Fruit fly (Drosophila melanogaster) whole organism, embryonic: Measurements from ENCODE around the gene ArfGAP1.

Experiments
- CG11093 ChIP-seq: fragments of 200-800 bp; sonication (Bioruptor generic); IDR thresholded peaks from 3 replicates; pipeline ENCODE4 v1.3.6; 2022; ENCODE audit warnings: missing biosample characterization, missing genetic modification characterization
- CG12155 ChIP-seq: fragments of 200-800 bp; sonication (Bioruptor generic); optimal IDR thresholded peaks from 3 replicates; lab custom pipeline; 2016; ENCODE audit warnings: missing biosample characterization, missing genetic modification characterization
- CG13287 ChIP-seq: fragments of 200-800 bp; sonication (Bioruptor generic); IDR thresholded peaks from 2 replicates; pipeline ENCODE4 v1.3.6; 2022; ENCODE audit warnings: missing biosample characterization, missing genetic modification characterization; ENCODE audit not compliant: partially characterized antibody
- CG1602 ChIP-seq: fragments of 200-800 bp; sonication (Bioruptor generic); optimal IDR thresholded peaks from 3 replicates; lab custom pipeline; 2016; ENCODE audit warnings: missing biosample characterization, missing genetic modification characterization
- CG17186 ChIP-seq: fragments of 200-800 bp; sonication (Bioruptor generic); optimal IDR thresholded peaks from 3 replicates; lab custom pipeline; 2017; ENCODE audit warnings: missing biosample characterization, missing genetic modification reagents, missing genetic modification characterization
- CG17912 ChIP-seq: fragments of 200-800 bp; sonication (Bioruptor generic); optimal IDR thresholded peaks from 2 replicates; lab custom pipeline; 2018; ENCODE audit warnings: missing biosample characterization, mild to moderate bottlenecking, missing genetic modification characterization
- CG18262 ChIP-seq: fragments of 200-800 bp; optimal IDR thresholded peaks from 3 replicates; lab custom pipeline; 2019; ENCODE audit warnings: missing biosample characterization, mild to moderate bottlenecking, missing genetic modification characterization, moderate library complexity
- CG2116 ChIP-seq: fragments of 200-800 bp; sonication (Bioruptor generic); optimal IDR thresholded peaks from 3 replicates; lab custom pipeline; 2018; ENCODE audit warnings: missing biosample characterization, mild to moderate bottlenecking, missing genetic modification characterization
- CG2199 ChIP-seq: fragments of 200-800 bp; sonication (Bioruptor generic); IDR thresholded peaks from 3 replicates; pipeline ENCODE4 v1.3.6; 2022; ENCODE audit warnings: missing biosample characterization, missing genetic modification characterization
- CG34422 ChIP-seq: fragments of 200-800 bp; sonication (Bioruptor generic); IDR thresholded peaks from 3 replicates; pipeline ENCODE4 v1.3.6; 2022; ENCODE audit warnings: missing biosample characterization, missing genetic modification characterization
- CG3995 ChIP-seq: fragments of 200-800 bp; sonication (Bioruptor generic); optimal IDR thresholded peaks from 3 replicates; lab custom pipeline; 2016; ENCODE audit warnings: missing biosample characterization, missing genetic modification characterization
- CG4282 ChIP-seq: fragments of 200-800 bp; sonication (Bioruptor generic); optimal IDR thresholded peaks from 2 replicates; lab custom pipeline; 2016; ENCODE audit warnings: missing biosample characterization, missing genetic modification characterization
- CG4360 ChIP-seq: fragments of 200-800 bp; sonication (Bioruptor generic); IDR thresholded peaks from 2 replicates; pipeline ENCODE4 v1.3.6; 2022; ENCODE audit warnings: missing biosample characterization, missing genetic modification characterization
- CG4617 ChIP-seq: fragments of 200-800 bp; sonication (Bioruptor generic); optimal IDR thresholded peaks from 3 replicates; lab custom pipeline; 2016; ENCODE audit warnings: missing biosample characterization, missing genetic modification characterization, borderline replicate concordance
- CG4820 ChIP-seq: fragments of 200-800 bp; sonication (Bioruptor generic); optimal IDR thresholded peaks from 3 replicates; lab custom pipeline; 2016; ENCODE audit warnings: missing biosample characterization, missing genetic modification characterization
- CG5180 ChIP-seq: fragments of 200-800 bp; sonication (Bioruptor generic); optimal IDR thresholded peaks from 3 replicates; lab custom pipeline; 2017; ENCODE audit warnings: missing biosample characterization, missing genetic modification characterization, mild to moderate bottlenecking, moderate library complexity, missing genetic modification reagents
- CG9609 ChIP-seq: fragments of 200-800 bp; sonication (Bioruptor generic); optimal IDR thresholded peaks from 3 replicates; lab custom pipeline; 2016; ENCODE audit warnings: missing biosample characterization, missing genetic modification characterization
- CG9797 ChIP-seq: fragments of 200-800 bp; sonication (Bioruptor generic); optimal IDR thresholded peaks from 3 replicates; lab custom pipeline; 2018; ENCODE audit warnings: missing biosample characterization, mild to moderate bottlenecking, missing genetic modification characterization
- Chrac-16 ChIP-seq: fragments of 200-800 bp; sonication (Bioruptor generic); optimal IDR thresholded peaks from 3 replicates; lab custom pipeline; 2016; ENCODE audit warnings: missing biosample characterization, missing genetic modification characterization
- CoRest ChIP-seq: fragments of 200-800 bp; sonication (Bioruptor generic); optimal IDR thresholded peaks from 3 replicates; lab custom pipeline; 2018; ENCODE audit warnings: missing biosample characterization, mild to moderate bottlenecking, missing genetic modification characterization, moderate library complexity
- Ets97D ChIP-seq: fragments of 200-800 bp; sonication (Bioruptor generic); optimal IDR thresholded peaks from 3 replicates; lab custom pipeline; 2016; ENCODE audit warnings: missing biosample characterization, missing genetic modification characterization
- H2.0 ChIP-seq: fragments of 200-800 bp; sonication (Bioruptor generic); IDR thresholded peaks from 2 replicates; pipeline ENCODE4 v1.3.6; 2022; ENCODE audit warnings: missing biosample characterization, missing genetic modification characterization
- HLH54F ChIP-seq: fragments of 200-800 bp; sonication (Bioruptor generic); optimal IDR thresholded peaks from 3 replicates; lab custom pipeline; 2016; ENCODE audit warnings: missing biosample characterization, missing genetic modification characterization
- Kr ChIP-seq: fragments of 200-800 bp; sonication (Bioruptor generic); optimal IDR thresholded peaks from 2 replicates; lab custom pipeline; 2017; ENCODE audit warnings: missing biosample characterization, mild to moderate bottlenecking, missing genetic modification characterization
- NK7.1 ChIP-seq: fragments of 200-800 bp; sonication (Bioruptor generic); optimal IDR thresholded peaks from 3 replicates; lab custom pipeline; 2016; ENCODE audit warnings: missing biosample characterization, missing genetic modification characterization
- Optix ChIP-seq: fragments of 200-800 bp; sonication (Bioruptor generic); IDR thresholded peaks from 3 replicates; pipeline ENCODE4 v1.3.6; 2022; ENCODE audit warnings: missing biosample characterization, missing genetic modification characterization
- PHDP ChIP-seq: fragments of 200-800 bp; sonication (Bioruptor generic); optimal IDR thresholded peaks from 3 replicates; lab custom pipeline; 2018; ENCODE audit warnings: missing biosample characterization, mild to moderate bottlenecking, missing genetic modification characterization, moderate library complexity
- Scr ChIP-seq: fragments of 200-800 bp; sonication (Bioruptor generic); IDR thresholded peaks from 2 replicates; pipeline ENCODE4 v1.3.6; 2022; ENCODE audit warnings: missing biosample characterization, missing genetic modification characterization; ENCODE audit not compliant: partially characterized antibody
- Side ChIP-seq: fragments of 200-800 bp; sonication (Bioruptor generic); optimal IDR thresholded peaks from 2 replicates; lab custom pipeline; 2016; ENCODE audit warnings: missing biosample characterization, missing genetic modification characterization
- Stat92E ChIP-seq, 3 experiments: fragments of >200 bp in 2 of 3; fragments of 200-800 bp in 1 of 3; sonication (Bioruptor generic) in 1 of 3; optimal IDR thresholded peaks; 2 replicates each; lab custom pipeline; 2017 to 2019; ENCODE audit warnings: missing biosample characterization in 3 of 3, missing genetic modification characterization in 3 of 3, mild to moderate bottlenecking in 1 of 3, moderate library complexity in 1 of 3
- Usf ChIP-seq: fragments of 200-800 bp; sonication (Bioruptor generic); optimal IDR thresholded peaks from 2 replicates; lab custom pipeline; 2017; ENCODE audit warnings: missing genotype, missing biosample characterization, missing genetic modification characterization
- Xrp1 ChIP-seq: fragments of 200-800 bp; sonication (Bioruptor generic); IDR thresholded peaks from 2 replicates; pipeline ENCODE4 v1.3.6; 2022; ENCODE audit warnings: missing biosample characterization, missing genetic modification characterization
- aop ChIP-seq: fragments of 200-800 bp; sonication (Bioruptor generic); IDR thresholded peaks from 2 replicates; pipeline ENCODE4 v1.3.6; 2022; ENCODE audit warnings: missing biosample characterization, missing genetic modification characterization
- bowl ChIP-seq: fragments of 200-800 bp; sonication (Bioruptor generic); IDR thresholded peaks from 2 replicates; pipeline ENCODE4 v1.3.6; 2022; ENCODE audit warnings: missing biosample characterization, missing genetic modification characterization
- chinmo ChIP-seq: fragments of 200-800 bp; sonication (Bioruptor generic); IDR thresholded peaks from 4 replicates; pipeline ENCODE4 v1.3.6; 2022; ENCODE audit warnings: missing biosample characterization, missing genetic modification characterization; ENCODE audit not compliant: partially characterized antibody
- dimm ChIP-seq: fragments of 200-800 bp; sonication (Bioruptor generic); IDR thresholded peaks from 2 replicates; pipeline ENCODE4 v1.3.6; 2022; ENCODE audit warnings: missing biosample characterization, missing genetic modification characterization
- fd96Cb ChIP-seq: fragments of 200-800 bp; sonication (Bioruptor generic); optimal IDR thresholded peaks from 2 replicates; lab custom pipeline; 2018; ENCODE audit warnings: missing biosample characterization, mild to moderate bottlenecking, missing genetic modification characterization, moderate library complexity
- gcm2 ChIP-seq: fragments of 200-800 bp; sonication (Bioruptor generic); optimal IDR thresholded peaks from 2 replicates; lab custom pipeline; 2016; ENCODE audit warnings: missing biosample characterization, missing genetic modification characterization
- gem ChIP-seq: fragments of 200-800 bp; sonication (Bioruptor generic); optimal IDR thresholded peaks from 2 replicates; lab custom pipeline; 2019; ENCODE audit warnings: missing biosample characterization, mild to moderate bottlenecking, missing genetic modification characterization, moderate library complexity
- jigr1 ChIP-seq: fragments of 200-800 bp; sonication (Bioruptor generic); IDR thresholded peaks from 3 replicates; pipeline ENCODE4 v1.3.6; 2022; ENCODE audit warnings: missing biosample characterization, missing genetic modification characterization
- lbe ChIP-seq: fragments of 200-800 bp; sonication (Bioruptor generic); optimal IDR thresholded peaks from 2 replicates; lab custom pipeline; 2016; ENCODE audit warnings: missing biosample characterization, mild to moderate bottlenecking, missing genetic modification characterization
- luna ChIP-seq: fragments of 200-800 bp; sonication (Bioruptor generic); optimal IDR thresholded peaks from 2 replicates; lab custom pipeline; 2016; ENCODE audit warnings: missing biosample characterization, missing genetic modification characterization
- onecut ChIP-seq: fragments of 200-800 bp; sonication (Bioruptor generic); IDR thresholded peaks from 2 replicates; pipeline ENCODE4 v1.3.6; 2022; ENCODE audit warnings: missing biosample characterization, missing genetic modification characterization
- ro ChIP-seq: fragments of 200-800 bp; sonication (Bioruptor generic); IDR thresholded peaks from 2 replicates; pipeline ENCODE4 v1.3.6; 2022; ENCODE audit warnings: missing biosample characterization, missing genetic modification characterization
- row ChIP-seq: fragments of 200-800 bp; sonication (Bioruptor generic); IDR thresholded peaks from 3 replicates; pipeline ENCODE4 v1.3.6; 2022; ENCODE audit warnings: missing biosample characterization, missing genetic modification characterization
- salm ChIP-seq: fragments of 200-800 bp; sonication (Bioruptor generic); optimal IDR thresholded peaks from 2 replicates; lab custom pipeline; 2018; ENCODE audit warnings: missing biosample characterization, mild to moderate bottlenecking, missing genetic modification characterization
- sim ChIP-seq: fragments of 200-800 bp; sonication (Bioruptor generic); IDR thresholded peaks from 2 replicates; pipeline ENCODE4 v1.3.6; 2022; ENCODE audit warnings: missing biosample characterization, missing genetic modification characterization
- so ChIP-seq: fragments of 200-800 bp; sonication (Bioruptor generic); IDR thresholded peaks from 3 replicates; pipeline ENCODE4 v1.3.6; 2022; ENCODE audit warnings: missing biosample characterization, missing genetic modification characterization
- wek ChIP-seq: fragments of 200-800 bp; sonication (Bioruptor generic); optimal IDR thresholded peaks from 3 replicates; lab custom pipeline; 2018; ENCODE audit warnings: missing biosample characterization, mild to moderate bottlenecking, missing genetic modification characterization, moderate library complexity

ArfGAP1 gene

DNA sequence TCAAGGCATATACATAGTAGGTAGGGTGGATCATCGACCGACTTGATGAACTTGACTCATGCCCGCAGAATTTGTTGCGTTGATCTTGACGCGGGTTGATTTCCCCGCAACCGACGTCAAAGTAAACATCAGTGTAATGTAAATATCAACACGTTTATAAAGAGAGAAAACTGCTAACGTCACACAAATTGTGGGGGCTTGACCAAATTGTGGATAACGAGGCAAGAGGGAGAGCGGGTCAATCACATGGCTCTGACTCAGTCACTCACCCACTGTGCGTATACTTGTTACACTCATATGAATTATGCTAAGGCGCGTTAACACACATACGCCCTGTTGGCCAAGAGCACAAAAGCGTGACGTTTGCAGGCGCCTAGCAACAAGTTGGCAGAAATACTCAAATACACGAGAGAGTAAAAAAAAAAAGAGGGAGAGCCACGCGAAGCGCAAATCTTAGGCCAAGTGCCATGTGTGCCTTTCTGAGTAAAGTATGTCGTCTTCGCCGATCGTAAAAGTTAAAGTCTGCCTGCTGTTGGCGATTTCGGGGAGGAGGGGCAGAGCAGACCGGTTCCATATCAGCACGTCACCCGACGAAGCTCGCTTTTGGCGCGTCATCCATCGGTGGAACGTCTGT, 10.3 kb downstream of the ArfGAP1 start (continued):
- no peak for TF ChIP-seq Kr (GFP tag; lab: Kevin White, UChicago)
- TF ChIP-seq gem (tag; lab: Kevin White, UChicago), result peak; percentile 79
- TF ChIP-seq salm (tag; lab: Kevin White, UChicago), result peak; percentile 79
- peak; percentile 95; the same call in 3 of the 4 replicates for TF ChIP-seq chinmo (GFP tag; lab: Robert Waterston, UW)
- TF ChIP-seq gcm2 (GFP tag; lab: Kevin White, UChicago), result peak; percentile 83
- TF ChIP-seq CG4282 (GFP tag; lab: Kevin White, UChicago), result peak; percentile 64
- peak; percentile 87 for TF ChIP-seq CG5180 (GFP tag; lab: Kevin White, UChicago)
- peak; percentile 88 for TF ChIP-seq Xrp1 (GFP tag; lab: Robert Waterston, UW)
- TF ChIP-seq CG11093 (GFP tag; lab: Robert Waterston, UW), result peak; percentile 86; the same call in 2 of the 3 replicates
- peak; percentile 34 for TF ChIP-seq Chrac-16 (GFP tag; lab: Kevin White, UChicago)
- peak; percentile 90 for TF ChIP-seq onecut (GFP tag; lab: Robert Waterston, UW)
- TF ChIP-seq H2.0 (GFP tag; lab: Robert Waterston, UW), result peak; percentile 71
- no peak for TF ChIP-seq fd96Cb (tag; lab: Kevin White, UChicago)
- peak; percentile 68 for TF ChIP-seq CG12155 (GFP tag; lab: Kevin White, UChicago)
- peak; percentile 1 for TF ChIP-seq CG17186
- peak; percentile 79 for TF ChIP-seq HLH54F (GFP tag; lab: Kevin White, UChicago)
- peak; percentile 79 for TF ChIP-seq bowl
- TF ChIP-seq Scr (GFP tag; lab: Robert Waterston, UW), result 0 out of 2 replicates have a peak, but pooled peaks have one; percentile 27
- TF ChIP-seq ro (GFP tag; lab: Robert Waterston, UW), result peak; percentile 46; the same call in 1 of the 2 replicates
- peak; percentile 47; the same call in 2 of the 3 replicates for TF ChIP-seq row
- TF ChIP-seq CG18262 (tag; lab: Kevin White, UChicago), result no peak
- TF ChIP-seq Ets97D (GFP tag; lab: Kevin White, UChicago), result peak; percentile 65
- TF ChIP-seq CG13287 (GFP tag; lab: Robert Waterston, UW), result no peak; the same call in none of the 2 replicates
- peak; percentile 26 for TF ChIP-seq CG9797 (GFP tag; lab: Kevin White, UChicago)
- peak; percentile 81 for TF ChIP-seq luna
- TF ChIP-seq dimm (GFP tag; lab: Robert Waterston, UW), result peak; percentile 79
- TF ChIP-seq so, result peak; percentile 98
- peak; percentile 71 for TF ChIP-seq CG1602
- TF ChIP-seq aop (GFP tag; lab: Robert Waterston, UW), result peak; percentile 48; the same call in 1 of the 2 replicates
- TF ChIP-seq Usf (GFP tag; lab: Kevin White, UChicago), result peak; percentile 14
- peak; percentile 76 for TF ChIP-seq CG2116
- peak; percentile 80; the same call in 1 of the 3 replicates for TF ChIP-seq CG34422 (GFP tag; lab: Robert Waterston, UW)
- TF ChIP-seq PHDP, result peak; percentile 92
- TF ChIP-seq CoRest, result peak; percentile 78
- TF ChIP-seq CG4617 (GFP tag; lab: Kevin White, UChicago), result peak; percentile 53
- TF ChIP-seq Stat92E (GFP tag; optimal IDR thresholded peaks at IDR 0.05; lab: Kevin White, UChicago), result no peak
- peak; percentile 95 for TF ChIP-seq Side (GFP tag; lab: Kevin White, UChicago)
- TF ChIP-seq CG2199 (GFP tag; lab: Robert Waterston, UW), result peak; percentile 88
- TF ChIP-seq Optix (GFP tag; lab: Robert Waterston, UW), result peak; percentile 79
- peak; percentile 61; the same call in 1 of the 2 replicates for TF ChIP-seq sim
- no peak for TF ChIP-seq lbe (GFP tag; lab: Kevin White, UChicago)
- peak; percentile 92 for TF ChIP-seq wek (GFP tag; lab: Kevin White, UChicago)
- TF ChIP-seq CG9609 (GFP tag; lab: Kevin White, UChicago), result peak; percentile 83
- TF ChIP-seq CG4360 (GFP tag; lab: Robert Waterston, UW), result peak; percentile 70
- peak; percentile 50 for TF ChIP-seq CG4820 (GFP tag; lab: Kevin White, UChicago)
- TF ChIP-seq CG17912, result peak; percentile 90
- peak; percentile 53 for TF ChIP-seq CG3995
- TF ChIP-seq jigr1 (GFP tag; lab: Robert Waterston, UW), result no peak
- peak; percentile 98 for TF ChIP-seq NK7.1
